Worm (Caenorhabditis elegans): ENCODE measurements around the gene F59B1.10.

The F59B1.10 gene

DNA sequence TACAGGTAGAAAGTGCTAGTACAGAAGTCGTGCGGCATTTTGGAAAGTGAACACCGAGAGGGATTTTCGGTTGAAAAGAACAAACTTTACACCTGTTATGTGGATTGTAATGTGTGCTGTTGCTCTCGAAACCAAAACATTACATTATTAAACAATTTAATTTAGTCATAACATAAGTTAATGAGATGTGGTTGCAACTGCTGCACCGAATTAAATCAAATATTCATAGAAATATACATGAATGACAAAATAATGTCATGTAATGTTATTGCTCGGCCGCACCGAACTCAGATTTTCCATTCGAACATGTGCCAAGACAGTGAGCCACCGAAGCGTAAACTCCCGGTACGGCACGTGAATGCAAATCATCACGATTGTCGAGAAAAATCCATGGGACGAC, 52.8 kb downstream of the F59B1.10 start, which contains the start of gene srh-213:
Gene srh-213 (minus strand): TSS at position 101 of the 400 bp plus-strand sequence.
- TF ChIP-seq ceh-16 (tag; optimal IDR thresholded peaks at IDR 0.05) (no peak), nhr-12 (tag; optimal IDR thresholded peaks at IDR 0.05) (no peak), ztf-4 (tag; optimal IDR thresholded peaks at IDR 0.05) (no peak), nhr-6 (tag; optimal IDR thresholded peaks at IDR 0.05) (no peak), nhr-25 (tag; optimal IDR thresholded peaks at IDR 0.05) (no peak), elt-1 (tag; optimal IDR thresholded peaks at IDR 0.05) (no peak), F13H6.1 (tag; optimal IDR thresholded peaks at IDR 0.05) (no peak), sem-4 (tag; optimal IDR thresholded peaks at IDR 0.05) (no peak), unc-39 (tag; optimal IDR thresholded peaks at IDR 0.05) (no peak), ama-1 (optimal IDR thresholded peaks at IDR 0.05) (no peak), nhr-129 (tag; optimal IDR thresholded peaks at IDR 0.05) (no peak)
